Worm (Caenorhabditis elegans): ENCODE data around the gene plpp-1.1.

Gene plpp-1.1

DNA sequence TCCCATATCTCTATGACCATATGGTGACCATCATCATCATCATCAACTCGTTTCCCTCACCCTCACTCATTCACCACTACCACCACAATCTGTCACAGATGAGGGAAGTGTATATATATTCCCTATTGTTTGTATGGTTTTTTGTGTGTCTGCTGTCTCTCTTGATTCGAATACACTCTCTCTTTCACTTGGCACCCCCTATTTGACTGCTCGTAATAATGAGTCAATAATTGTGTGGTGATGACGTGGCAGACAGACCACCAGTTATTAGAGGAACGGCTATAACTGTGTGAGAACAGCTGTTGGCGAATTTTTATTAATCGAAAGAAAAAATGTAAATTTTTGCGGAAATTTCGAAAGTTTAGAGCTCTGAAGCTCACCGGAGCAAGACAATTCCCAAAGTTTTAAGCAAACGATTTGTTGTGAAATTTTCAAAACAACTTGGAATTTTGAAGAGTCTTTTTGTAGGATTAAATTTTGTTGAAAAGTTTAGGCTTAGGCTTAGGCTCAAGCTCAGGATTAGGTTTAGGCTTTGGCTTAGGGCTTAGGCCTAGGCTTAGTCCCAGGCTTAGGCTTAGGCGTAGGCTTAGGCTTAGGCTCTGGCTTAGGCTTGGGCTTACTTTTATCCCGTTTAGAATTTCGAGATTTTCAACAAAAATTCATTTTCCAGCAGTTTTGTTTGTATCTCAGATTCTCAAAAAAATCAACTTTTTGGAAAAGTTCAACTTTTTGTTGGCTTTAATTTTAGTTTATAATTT lies 29.8 kb upstream of the plpp-1.1 start:
- TF ChIP-seq ets-7 (tag; optimal IDR thresholded peaks at IDR 0.05) (no peak), B0310.2 (tag; optimal IDR thresholded peaks at IDR 0.05) (peak; percentile 32), ceh-36 (tag; optimal IDR thresholded peaks at IDR 0.05) (peak; percentile 84)

DNA sequence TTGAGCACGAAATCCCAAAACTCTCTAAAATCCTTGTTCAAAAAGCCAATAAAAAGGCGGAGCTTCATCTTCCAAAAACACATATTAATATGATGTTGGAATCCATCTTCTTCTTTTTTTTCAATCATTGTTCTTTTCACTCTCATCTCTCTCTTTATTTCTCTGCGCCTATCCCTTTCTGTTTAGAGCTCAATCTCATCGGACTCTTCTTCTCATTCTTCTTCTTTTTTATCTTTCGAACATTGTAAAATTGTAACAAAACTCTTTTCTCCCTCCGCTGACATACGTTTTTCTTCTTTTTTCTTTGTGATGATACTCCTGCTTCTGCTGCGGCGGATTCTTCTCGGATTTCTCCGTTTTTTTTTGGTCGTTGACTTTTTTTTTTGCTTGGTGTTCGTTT lies 29.0 kb upstream of the plpp-1.1 start:
- TF ChIP-seq sea-1 (GFP tag; conservative IDR thresholded peaks at IDR 0.05) (no peak), F13C5.2 (tag; optimal IDR thresholded peaks at IDR 0.05) (no peak), pes-1 (GFP tag; IDR thresholded peaks at IDR 0.05) (no peak), ama-1 (optimal IDR thresholded peaks at IDR 0.05) (no peak), hmg-4 (GFP tag; optimal IDR thresholded peaks at IDR 0.05) (no peak), flt-1 (GFP tag; IDR thresholded peaks at IDR 0.05) (no peak), hmbx-1 (tag; optimal IDR thresholded peaks at IDR 0.05) (no peak), ceh-13 (GFP tag; optimal IDR thresholded peaks at IDR 0.05) (no peak), scrt-1 (GFP tag; IDR thresholded peaks at IDR 0.05) (no peak), hnd-1 (tag; optimal IDR thresholded peaks at IDR 0.05) (no peak), tra-4 (tag; optimal IDR thresholded peaks at IDR 0.05) (no peak)

DNA sequence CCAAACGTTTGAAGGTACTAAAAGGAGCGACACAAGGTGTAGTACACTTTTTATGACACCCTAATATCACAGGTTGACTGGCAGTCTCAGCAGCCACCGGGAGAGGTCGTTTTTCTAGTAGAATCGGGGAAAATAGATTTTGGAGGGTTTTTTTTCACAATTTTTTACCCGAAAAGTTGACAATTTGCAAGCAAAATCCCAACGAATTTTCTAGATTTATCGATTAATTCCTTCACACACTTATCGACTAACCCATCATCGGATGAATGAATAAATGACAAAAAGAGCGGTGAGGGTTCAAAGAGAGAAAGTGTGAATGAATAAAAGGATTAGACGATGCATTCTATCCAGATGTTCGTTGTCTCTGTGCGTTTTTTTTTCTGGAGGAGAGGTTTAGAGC lies 28.1 kb upstream of the plpp-1.1 start:
- TF ChIP-seq aly-1 (tag; optimal IDR thresholded peaks at IDR 0.05) (peak; percentile 8), ets-7 (tag; optimal IDR thresholded peaks at IDR 0.05) (peak; percentile 42), flt-1 (GFP tag; IDR thresholded peaks at IDR 0.05) (no peak)

DNA sequence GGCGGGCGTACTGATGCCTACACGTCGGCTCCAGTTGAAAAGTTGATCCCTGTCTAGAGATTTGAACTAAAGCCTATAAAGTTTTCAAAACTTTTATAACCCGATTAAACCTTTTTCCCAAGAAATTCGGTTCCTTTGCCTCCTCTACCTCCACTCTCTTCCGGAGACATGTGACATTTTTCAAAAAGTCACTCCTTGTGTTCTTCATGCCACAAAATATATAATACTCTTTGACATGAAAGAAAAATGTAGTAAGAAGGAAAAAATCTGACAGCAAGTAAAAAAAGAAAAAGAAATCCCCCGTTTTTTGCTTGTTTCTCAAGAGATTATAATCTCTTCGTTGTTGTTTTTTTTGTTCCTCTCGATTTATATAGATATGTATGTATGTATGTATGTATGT lies 27.0 kb upstream of the plpp-1.1 start:
- no peak for TF ChIP-seq tbx-11 (GFP tag; IDR thresholded peaks at IDR 0.05)
- TF ChIP-seq hmbx-1 (tag; optimal IDR thresholded peaks at IDR 0.05), result no peak
- no peak for TF ChIP-seq tra-4 (tag; optimal IDR thresholded peaks at IDR 0.05)
- TF ChIP-seq ets-7 (tag; optimal IDR thresholded peaks at IDR 0.05), result no peak
- TF ChIP-seq hmg-4 (GFP tag; optimal IDR thresholded peaks at IDR 0.05), result no peak
- no peak for TF ChIP-seq ama-1 (optimal IDR thresholded peaks at IDR 0.05)
- no peak for TF ChIP-seq flt-1 (GFP tag; IDR thresholded peaks at IDR 0.05)
- no peak for TF ChIP-seq ceh-36 (tag; optimal IDR thresholded peaks at IDR 0.05)
- no peak for TF ChIP-seq scrt-1 (GFP tag; IDR thresholded peaks at IDR 0.05)
- no peak for TF ChIP-seq B0310.2 (tag; optimal IDR thresholded peaks at IDR 0.05)
- TF ChIP-seq ceh-13 (GFP tag; optimal IDR thresholded peaks at IDR 0.05), result no peak
- no peak for TF ChIP-seq aly-1 (tag; optimal IDR thresholded peaks at IDR 0.05)
- TF ChIP-seq tbx-37 (GFP tag; conservative IDR thresholded peaks at IDR 0.05), result no peak
- TF ChIP-seq sea-1 (GFP tag; conservative IDR thresholded peaks at IDR 0.05), result no peak
- no peak for TF ChIP-seq pes-1 (GFP tag; IDR thresholded peaks at IDR 0.05)
- no peak for TF ChIP-seq hnd-1 (tag; optimal IDR thresholded peaks at IDR 0.05)
- no peak for TF ChIP-seq F13C5.2 (tag; optimal IDR thresholded peaks at IDR 0.05)

DNA sequence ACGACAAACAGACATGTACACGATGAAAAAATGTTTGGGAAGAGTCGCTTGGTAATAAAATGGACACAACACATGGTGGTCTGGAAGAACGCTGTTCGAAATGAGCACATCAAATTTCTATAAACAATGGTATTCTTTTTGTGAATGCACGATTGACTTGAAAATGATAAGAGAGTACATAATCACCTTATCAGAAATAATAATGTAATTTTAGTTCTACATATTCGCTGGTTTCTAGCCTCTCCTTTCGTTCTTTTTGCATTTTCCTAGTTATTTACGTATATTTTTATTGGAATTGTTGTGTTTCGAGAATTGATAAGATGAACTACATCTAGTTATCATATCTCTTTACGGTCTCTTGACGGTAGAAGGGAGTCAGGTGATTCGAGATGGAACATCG lies 26.2 kb upstream of the plpp-1.1 start:
- TF ChIP-seq F13C5.2 (tag; optimal IDR thresholded peaks at IDR 0.05) (no peak), tbx-11 (GFP tag; IDR thresholded peaks at IDR 0.05) (no peak), hmg-4 (GFP tag; optimal IDR thresholded peaks at IDR 0.05) (no peak), pes-1 (GFP tag; IDR thresholded peaks at IDR 0.05) (no peak), tbx-37 (GFP tag; conservative IDR thresholded peaks at IDR 0.05) (no peak), ceh-36 (tag; optimal IDR thresholded peaks at IDR 0.05) (no peak), ceh-13 (GFP tag; optimal IDR thresholded peaks at IDR 0.05) (no peak), flt-1 (GFP tag; IDR thresholded peaks at IDR 0.05) (no peak), ets-7 (tag; optimal IDR thresholded peaks at IDR 0.05) (no peak), hnd-1 (tag; optimal IDR thresholded peaks at IDR 0.05) (no peak), hmbx-1 (tag; optimal IDR thresholded peaks at IDR 0.05) (no peak), aly-1 (tag; optimal IDR thresholded peaks at IDR 0.05) (no peak)

DNA sequence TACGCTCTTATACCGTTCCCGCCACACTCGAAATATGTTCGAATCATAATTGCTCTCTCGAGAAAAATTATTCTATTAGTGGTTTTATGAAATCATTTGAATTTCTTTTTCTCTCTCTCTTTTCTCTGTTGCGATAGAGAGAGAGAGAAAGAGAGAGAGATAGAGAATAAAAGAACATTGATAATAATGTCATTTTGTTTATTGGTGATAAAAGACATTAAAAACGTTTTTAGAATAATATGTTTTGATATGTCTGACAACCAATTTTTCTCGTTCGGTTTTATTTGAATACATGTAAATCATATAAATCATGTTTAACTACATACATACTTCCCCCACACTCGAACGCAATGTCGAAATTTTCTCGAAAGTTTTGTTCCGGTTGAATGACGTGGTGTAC lies 25.2 kb upstream of the plpp-1.1 start:
- no peak for TF ChIP-seq hmg-4 (GFP tag; optimal IDR thresholded peaks at IDR 0.05)
- no peak for TF ChIP-seq scrt-1 (GFP tag; IDR thresholded peaks at IDR 0.05)
- no peak for TF ChIP-seq B0310.2 (tag; optimal IDR thresholded peaks at IDR 0.05)
- no peak for TF ChIP-seq F13C5.2 (tag; optimal IDR thresholded peaks at IDR 0.05)
- TF ChIP-seq ama-1 (optimal IDR thresholded peaks at IDR 0.05), result no peak
- no peak for TF ChIP-seq pes-1 (GFP tag; IDR thresholded peaks at IDR 0.05)
- TF ChIP-seq ceh-36 (tag; optimal IDR thresholded peaks at IDR 0.05), result no peak
- TF ChIP-seq ets-7 (tag; optimal IDR thresholded peaks at IDR 0.05), result no peak
- no peak for TF ChIP-seq hmbx-1 (tag; optimal IDR thresholded peaks at IDR 0.05)
- TF ChIP-seq tbx-11 (GFP tag; IDR thresholded peaks at IDR 0.05), result no peak
- TF ChIP-seq flt-1 (GFP tag; IDR thresholded peaks at IDR 0.05), result no peak
- no peak for TF ChIP-seq hnd-1 (tag; optimal IDR thresholded peaks at IDR 0.05)
- no peak for TF ChIP-seq tbx-37 (GFP tag; conservative IDR thresholded peaks at IDR 0.05)

DNA sequence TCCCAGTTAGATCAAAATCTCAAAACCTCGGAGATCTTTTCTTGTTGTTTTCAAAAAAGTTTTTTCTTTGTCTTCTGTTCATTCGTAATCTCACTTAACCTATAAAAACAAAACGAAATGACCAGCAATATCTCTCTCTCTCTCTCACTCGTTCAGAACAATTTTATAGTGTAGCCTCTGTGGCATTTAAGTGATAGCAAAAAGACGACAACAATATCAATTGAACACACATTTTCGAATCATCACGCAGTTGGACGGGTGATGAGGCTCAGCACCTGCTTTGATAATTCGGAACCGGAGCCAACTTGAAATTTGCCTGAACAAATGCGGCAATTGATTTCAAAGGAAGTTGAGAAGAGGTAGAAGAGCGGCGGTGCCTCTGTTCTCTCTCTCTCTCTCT lies 24.6 kb upstream of the plpp-1.1 start:
- TF ChIP-seq ama-1 (optimal IDR thresholded peaks at IDR 0.05), result no peak
- TF ChIP-seq ets-7 (tag; optimal IDR thresholded peaks at IDR 0.05), result no peak
- no peak for TF ChIP-seq hnd-1 (tag; optimal IDR thresholded peaks at IDR 0.05)
- no peak for TF ChIP-seq scrt-1 (GFP tag; IDR thresholded peaks at IDR 0.05)
- no peak for TF ChIP-seq F13C5.2 (tag; optimal IDR thresholded peaks at IDR 0.05)
- no peak for TF ChIP-seq ceh-36 (tag; optimal IDR thresholded peaks at IDR 0.05)
- TF ChIP-seq hmg-4 (GFP tag; optimal IDR thresholded peaks at IDR 0.05), result no peak
- TF ChIP-seq tbx-11 (GFP tag; IDR thresholded peaks at IDR 0.05), result no peak
- no peak for TF ChIP-seq tra-4 (tag; optimal IDR thresholded peaks at IDR 0.05)

DNA sequence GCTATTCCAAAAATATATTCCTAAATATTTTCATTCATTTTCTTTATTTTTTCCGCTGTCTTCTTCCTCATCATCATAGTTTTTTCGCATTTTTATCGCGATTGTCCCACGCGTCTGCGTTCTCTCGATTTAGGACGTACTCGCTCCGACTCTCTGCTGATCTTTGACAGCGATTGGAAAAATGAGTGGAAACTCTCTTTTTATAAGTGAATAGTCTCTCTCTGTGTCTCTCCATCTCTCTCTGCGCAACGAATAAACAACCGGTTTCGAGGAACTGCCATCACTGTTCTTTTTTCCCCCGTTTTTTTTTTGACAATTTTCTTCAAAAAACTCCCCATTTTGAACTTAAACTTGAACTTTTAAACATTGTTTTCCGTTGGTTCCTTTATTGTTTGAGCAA lies 23.6 kb upstream of the plpp-1.1 start:
- TF ChIP-seq scrt-1 (GFP tag; IDR thresholded peaks at IDR 0.05), result no peak
- no peak for TF ChIP-seq F13C5.2 (tag; optimal IDR thresholded peaks at IDR 0.05)
- TF ChIP-seq pes-1 (GFP tag; IDR thresholded peaks at IDR 0.05), result no peak
- no peak for TF ChIP-seq flt-1 (GFP tag; IDR thresholded peaks at IDR 0.05)
- TF ChIP-seq ama-1 (optimal IDR thresholded peaks at IDR 0.05), result no peak

Measured in whole organism, early embryonic.